Worm (Caenorhabditis elegans): ENCODE measurements around the gene K02E11.7.

- TF ChIP-seq him-1 (tag; optimal IDR thresholded peaks at IDR 0.05) (no peak), dao-5 (tag; optimal IDR thresholded peaks at IDR 0.05) (no peak)
These were observed 36.5 kb upstream of the K02E11.7 start, which contains the start of gene F14D7.18 for ce11 chrV:14290636-14291035.
